Worm (Caenorhabditis elegans) whole organism, mixed stage, embryonic: ENCODE data around the gene C25G4.8.

Experiments
- mls-2 ChIP-seq: sonication (generic microtip); optimal IDR thresholded peaks from 2 replicates; lab custom pipeline; 2016; ENCODE audit warnings: mild to moderate bottlenecking, missing genetic modification characterization, moderate library complexity, missing compliant biosample characterization
- pha-4 ChIP-seq: fragments of 150-350 bp; optimal IDR thresholded peaks from 2 replicates; lab custom pipeline; 2018; ENCODE audit warnings: missing biosample characterization, missing genetic modification reagents, missing genetic modification characterization

ce11 chrIV:12414601-12415000, 48.7 kb downstream of the C25G4.8 start:
- TF ChIP-seq mls-2 (tag; lab: Kevin White, UChicago) (no peak), pha-4 (no peak)
